Fruit fly (Drosophila melanogaster) whole organism, prepupa: Measurements from ENCODE around the gene Hsp27.

ENCODE experiments used
- CG3919 ChIP-seq: fragments of 200-800 bp; sonication (Bioruptor generic); optimal IDR thresholded peaks from 3 replicates; lab custom pipeline; 2016; ENCODE audit warnings: missing biosample characterization, missing genetic modification characterization
- CG7368 ChIP-seq: fragments of 200-800 bp; sonication (Bioruptor generic); optimal IDR thresholded peaks from 3 replicates; lab custom pipeline; 2016; ENCODE audit warnings: missing biosample characterization, missing genetic modification characterization
- cyc ChIP-seq: fragments of 200-800 bp; sonication (Bioruptor generic); optimal IDR thresholded peaks from 3 replicates; lab custom pipeline; 2016; ENCODE audit warnings: missing biosample characterization, missing genetic modification characterization
- topi ChIP-seq: fragments of 200-800 bp; sonication (Bioruptor generic); optimal IDR thresholded peaks from 3 replicates; lab custom pipeline; 2016; ENCODE audit warnings: missing biosample characterization, missing genetic modification characterization

dm6 chr3L:9420819-9421130, 36.9 kb downstream of the Hsp27 start:
- no peak for TF ChIP-seq CG7368 (GFP tag; lab: Kevin White, UChicago)
- no peak for TF ChIP-seq cyc (GFP tag; lab: Kevin White, UChicago)
- no peak for TF ChIP-seq topi (GFP tag; lab: Kevin White, UChicago)
- no peak for TF ChIP-seq CG3919 (GFP tag; lab: Kevin White, UChicago)
